Worm (Caenorhabditis elegans) whole organism, early embryonic: Measurements from ENCODE around the gene srh-19.

Source experiments
- ceh-13 ChIP-seq: fragments of 200-800 bp; sonication (Bioruptor generic); optimal IDR thresholded peaks from 2 replicates; lab custom pipeline; 2018; ENCODE audit warnings: mild to moderate bottlenecking, missing genetic modification characterization, missing compliant biosample characterization
- hmbx-1 ChIP-seq: sonication (generic microtip); optimal IDR thresholded peaks from 2 replicates; lab custom pipeline; 2016; ENCODE audit warnings: mild to moderate bottlenecking, missing genetic modification characterization, missing compliant biosample characterization
- pes-1 ChIP-seq: fragments of 200-800 bp; sonication (Bioruptor generic); IDR thresholded peaks from 2 replicates; pipeline ENCODE4 v1.3.6; 2022; ENCODE audit warnings: missing genetic modification reagents, missing genetic modification characterization, missing compliant biosample characterization
- tra-4 ChIP-seq: sonication (generic microtip); optimal IDR thresholded peaks from 2 replicates; lab custom pipeline; 2017; ENCODE audit warnings: missing genetic modification characterization, missing compliant biosample characterization

DNA sequence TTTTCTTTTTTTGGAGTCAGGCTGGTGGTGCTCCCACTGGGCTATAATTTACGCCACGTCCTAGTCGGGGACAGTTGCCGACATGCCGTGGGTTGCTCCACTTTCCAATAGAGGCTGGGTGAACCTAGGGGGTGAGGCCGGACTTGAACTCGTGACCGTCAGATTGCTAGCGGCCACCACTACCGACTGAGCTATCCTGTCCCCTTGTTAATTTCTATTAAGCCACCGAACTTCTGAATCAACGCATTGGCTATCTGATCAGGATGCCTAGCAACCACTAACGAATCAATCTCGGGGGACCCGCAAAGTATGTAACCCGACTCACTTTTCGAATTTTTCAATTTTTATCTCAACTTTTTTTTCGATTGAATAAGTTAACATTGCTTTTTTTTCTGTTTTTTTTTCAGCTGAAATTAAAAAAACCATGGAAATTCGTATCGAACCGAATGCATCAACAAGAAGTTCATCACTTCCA, 26.0 kb upstream of the srh-19 start, which contains the start of gene F56C3.1:
- TF ChIP-seq hmbx-1 (tag; lab: Kevin White, UChicago) (no peak), pes-1 (GFP tag; lab: Robert Waterston, UW) (no peak), tra-4 (tag; lab: Kevin White, UChicago) (no peak), ceh-13 (GFP tag; lab: Kevin White, UChicago) (no peak)
